Worm (Caenorhabditis elegans) whole organism, young adult: ENCODE data around the gene T19B10.2.

ENCODE experiments used
- F22D6.2 ChIP-seq: sonication (generic microtip); optimal IDR thresholded peaks from 2 replicates; lab custom pipeline; 2016; ENCODE audit warnings: mild to moderate bottlenecking, missing genetic modification characterization, missing compliant biosample characterization
- F39B2.1 ChIP-seq: fragments of 200-800 bp; sonication (Bioruptor generic); IDR thresholded peaks from 2 replicates; pipeline ENCODE4 v1.3.6; 2022; ENCODE audit warnings: missing genetic modification reagents, missing genetic modification characterization, missing compliant biosample characterization
- K12H6.12 ChIP-seq: fragments of 200-800 bp; sonication (Bioruptor generic); optimal IDR thresholded peaks from 2 replicates; lab custom pipeline; 2018; ENCODE audit warnings: mild to moderate bottlenecking, missing genetic modification characterization, missing compliant biosample characterization
- ama-1 ChIP-seq, 3 experiments: fragments of 150-350 bp in 1 of 3; sonication (generic microtip) in 2 of 3; optimal IDR thresholded peaks; 2 replicates each; lab custom pipeline; 2014 to 2018; ENCODE audit warnings: missing biosample characterization in 2 of 3, missing genetic modification characterization in 2 of 3, missing genetic modification reagents in 2 of 3
- attf-3 ChIP-seq: fragments of 200-800 bp; sonication (Bioruptor generic); conservative IDR thresholded peaks from 2 replicates; pipeline ENCODE4 v1.3.6; 2022; ENCODE audit warnings: missing genetic modification reagents, missing genetic modification characterization, missing compliant biosample characterization
- attf-5 ChIP-seq: fragments of 200-800 bp; sonication (Bioruptor generic); optimal IDR thresholded peaks from 2 replicates; lab custom pipeline; 2018; ENCODE audit warnings: mild to moderate bottlenecking, missing genetic modification characterization, missing compliant biosample characterization
- attf-6 ChIP-seq: fragments of 200-800 bp; sonication (Bioruptor generic); IDR thresholded peaks from 2 replicates; pipeline ENCODE4 v1.3.6; 2022; ENCODE audit warnings: missing genetic modification reagents, missing genetic modification characterization, missing compliant biosample characterization
- bed-1 ChIP-seq: fragments of 200-800 bp; sonication (Bioruptor generic); IDR thresholded peaks from 2 replicates; pipeline ENCODE4 v1.3.6; 2022; ENCODE audit warnings: missing genetic modification reagents, missing genetic modification characterization, missing compliant biosample characterization
- bed-2 ChIP-seq: fragments of 200-800 bp; sonication (Bioruptor generic); IDR thresholded peaks from 2 replicates; pipeline ENCODE4 v1.3.6; 2022; ENCODE audit warnings: missing genetic modification reagents, missing genetic modification characterization, missing compliant biosample characterization
- egl-44 ChIP-seq: fragments of 200-800 bp; sonication (Bioruptor generic); IDR thresholded peaks from 2 replicates; pipeline ENCODE4 v1.3.6; 2022; ENCODE audit warnings: missing genetic modification reagents, missing genetic modification characterization, missing compliant biosample characterization
- ekl-4 ChIP-seq: fragments of 200-800 bp; sonication (Bioruptor generic); IDR thresholded peaks from 2 replicates; pipeline ENCODE4 v1.3.6; 2022; ENCODE audit warnings: missing genetic modification reagents, missing genetic modification characterization, missing compliant biosample characterization
- hlh-26 ChIP-seq: fragments of 200-800 bp; sonication (Bioruptor generic); conservative IDR thresholded peaks from 2 replicates; pipeline ENCODE4 v1.3.6; 2022; ENCODE audit warnings: missing genetic modification reagents, missing genetic modification characterization, missing compliant biosample characterization
- hmg-1.2 ChIP-seq: fragments of 200-800 bp; sonication (Bioruptor generic); IDR thresholded peaks from 2 replicates; pipeline ENCODE4 v1.3.6; 2022; ENCODE audit warnings: missing genetic modification reagents, missing genetic modification characterization, missing compliant biosample characterization
- lin-26 ChIP-seq: fragments of 200-800 bp; sonication (Bioruptor generic); IDR thresholded peaks from 2 replicates; pipeline ENCODE4 v1.3.6; 2022; ENCODE audit warnings: missing genetic modification reagents, missing genetic modification characterization, missing compliant biosample characterization
- lin-54 ChIP-seq: fragments of 200-800 bp; sonication (Bioruptor generic); optimal IDR thresholded peaks from 2 replicates; lab custom pipeline; 2018; ENCODE audit warnings: mild to moderate bottlenecking, missing genetic modification characterization, missing compliant biosample characterization
- mes-4 ChIP-seq: sonication (generic microtip); optimal IDR thresholded peaks from 2 replicates; lab custom pipeline; 2016; ENCODE audit warnings: missing genotype, missing genetic modification characterization, missing compliant biosample characterization
- nfya-1 ChIP-seq: sonication (generic microtip); optimal IDR thresholded peaks from 2 replicates; lab custom pipeline; 2017; ENCODE audit warnings: antibody characterized with exemption, missing compliant biosample characterization, missing genetic modification characterization, borderline replicate concordance; ENCODE audit not compliant: insufficient read depth
- nhr-179 ChIP-seq: sonication (generic microtip); optimal IDR thresholded peaks from 2 replicates; lab custom pipeline; 2016; ENCODE audit warnings: mild to moderate bottlenecking, missing genetic modification characterization, missing compliant biosample characterization
- nhr-27 ChIP-seq: fragments of 200-800 bp; sonication (Bioruptor generic); optimal IDR thresholded peaks from 2 replicates; lab custom pipeline; 2018; ENCODE audit warnings: mild to moderate bottlenecking, missing genetic modification characterization, moderate library complexity, missing compliant biosample characterization
- nhr-90 ChIP-seq: sonication (generic microtip); optimal IDR thresholded peaks from 2 replicates; lab custom pipeline; 2016; ENCODE audit warnings: missing genotype, mild to moderate bottlenecking, missing genetic modification characterization, missing compliant biosample characterization
- snpc-1.1 ChIP-seq: sonication (generic microtip); optimal IDR thresholded peaks from 2 replicates; lab custom pipeline; 2017; ENCODE audit warnings: missing genetic modification characterization, mild to moderate bottlenecking, missing compliant biosample characterization, antibody characterized with exemption, moderate library complexity, missing genotype, missing genetic modification reagents; ENCODE audit not compliant: insufficient read depth
- somi-1 ChIP-seq: fragments of 200-800 bp; sonication (Bioruptor generic); optimal IDR thresholded peaks from 2 replicates; lab custom pipeline; 2018; ENCODE audit warnings: mild to moderate bottlenecking, missing genetic modification characterization, missing compliant biosample characterization

The T19B10.2 gene

DNA sequence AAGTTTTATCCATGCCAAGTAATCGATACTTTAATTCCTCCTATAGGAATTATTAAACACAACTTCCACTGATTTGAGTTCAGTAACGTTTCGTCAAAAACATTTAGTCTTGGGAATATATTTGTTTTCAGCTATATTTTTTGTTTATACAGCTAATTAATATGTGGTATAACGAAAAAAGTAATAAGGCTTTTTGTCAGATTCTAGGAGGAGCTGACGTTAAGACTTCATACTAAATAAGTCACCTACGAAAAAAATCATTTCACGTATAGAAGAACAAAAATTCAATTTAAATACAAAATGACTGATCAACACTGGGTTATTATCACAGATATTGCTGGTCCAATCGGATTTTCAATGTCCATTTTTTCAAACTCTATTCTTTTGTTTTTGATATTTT is 47.7 kb downstream of the T19B10.2 start, which contains the start of gene str-115:
Gene str-115, plus strand, starts transcription at position 301 of the 400 bp plus-strand sequence.
- TF ChIP-seq attf-5 (GFP tag; lab: Kevin White, UChicago) (no peak), lin-26 (GFP tag; lab: Robert Waterston, UW) (no peak), ekl-4 (GFP tag; lab: Robert Waterston, UW) (no peak)

DNA sequence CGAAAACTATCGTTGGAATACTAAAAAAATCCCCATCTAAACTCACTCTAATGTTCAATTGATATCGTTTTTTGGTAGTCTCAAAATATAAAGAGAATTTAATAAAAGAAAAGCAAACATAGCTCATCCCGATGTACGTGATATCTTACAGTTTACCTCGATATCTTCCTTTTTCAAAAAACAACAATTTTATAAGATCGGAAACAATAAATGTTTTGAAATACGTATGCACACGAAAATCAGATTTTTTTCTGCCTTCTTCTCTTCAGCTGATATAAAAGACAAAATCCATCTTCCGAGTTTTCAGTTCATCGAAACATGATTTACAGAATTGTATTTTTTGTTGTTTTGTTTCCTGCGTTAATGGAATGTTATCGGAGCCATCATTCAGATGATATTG is 49.9 kb downstream of the T19B10.2 start, which contains the start of gene clec-222:
Gene clec-222, plus strand, starts transcription at position 301 of the 400 bp plus-strand sequence.
- TF ChIP-seq somi-1 (GFP tag; lab: Kevin White, UChicago) = no peak
- TF ChIP-seq egl-44 (GFP tag; lab: Robert Waterston, UW) = no peak
- TF ChIP-seq hmg-1.2 = no peak
- no peak for TF ChIP-seq F39B2.1 (GFP tag; lab: Robert Waterston, UW)
- no peak for TF ChIP-seq nhr-179 (tag; lab: Kevin White, UChicago)
- TF ChIP-seq nfya-1 (tag; lab: Kevin White, UChicago) = no peak
- TF ChIP-seq nhr-90 (tag; lab: Kevin White, UChicago) = no peak
- no peak for TF ChIP-seq attf-3 (GFP tag; lab: Robert Waterston, UW)
- no peak for TF ChIP-seq bed-1
- TF ChIP-seq lin-54 (GFP tag; lab: Kevin White, UChicago) = no peak
- no peak for TF ChIP-seq F22D6.2 (tag; lab: Kevin White, UChicago)
- no peak for TF ChIP-seq attf-6 (GFP tag; lab: Robert Waterston, UW)
- no peak for TF ChIP-seq nhr-27 (tag; lab: Kevin White, UChicago)
- no peak for TF ChIP-seq K12H6.12 (tag; lab: Kevin White, UChicago)
- no peak for TF ChIP-seq mes-4 (tag; lab: Kevin White, UChicago)
- no peak for TF ChIP-seq snpc-1.1
- TF ChIP-seq ama-1 (optimal IDR thresholded peaks at IDR 0.05; lab: Kevin White, UChicago) = no peak
- TF ChIP-seq ama-1 (GFP tag; optimal IDR thresholded peaks at IDR 0.05; lab: Kevin White, UChicago) = no peak
- no peak for TF ChIP-seq hlh-26
- no peak for TF ChIP-seq bed-2 (GFP tag; lab: Robert Waterston, UW)
